Worm (Caenorhabditis elegans) whole organism, L1 larva: ENCODE data around the gene spp-22.

Source experiments
- aly-2 ChIP-seq: fragments of 150-350 bp; optimal IDR thresholded peaks from 2 replicates; lab custom pipeline; 2014; ENCODE audit warnings: missing biosample characterization, missing genetic modification characterization
- egl-13 ChIP-seq: sonication (generic microtip); optimal IDR thresholded peaks from 2 replicates; lab custom pipeline; 2016; ENCODE audit warnings: missing genotype, missing genetic modification reagents, missing genetic modification characterization, missing compliant biosample characterization
- egl-27 ChIP-seq, 2 experiments: fragments of 150-350 bp in 1 of 2; sonication (generic microtip); optimal IDR thresholded peaks; 3 replicates each; lab custom pipeline; 2017 to 2018; ENCODE audit warnings: missing biosample characterization in 2 of 2, missing genetic modification characterization in 2 of 2, missing genetic modification reagents in 2 of 2
- mab-9 ChIP-seq: fragments of 200-800 bp; sonication (Bioruptor generic); IDR thresholded peaks from 2 replicates; pipeline ENCODE4 v1.3.6; 2022; ENCODE audit warnings: missing genetic modification reagents, missing genetic modification characterization, missing compliant biosample characterization
- nhr-19 ChIP-seq: fragments of 200-800 bp; sonication (Bioruptor generic); conservative IDR thresholded peaks from 2 replicates; pipeline ENCODE4 v1.3.6; 2022; ENCODE audit warnings: missing genetic modification characterization, missing compliant biosample characterization
- nhr-28 ChIP-seq: fragments of 150-350 bp; optimal IDR thresholded peaks from 2 replicates; lab custom pipeline; 2014; ENCODE audit warnings: missing biosample characterization, missing genetic modification characterization
- nhr-76 ChIP-seq: sonication (generic microtip); optimal IDR thresholded peaks from 2 replicates; lab custom pipeline; 2017; ENCODE audit warnings: missing biosample characterization, missing genetic modification characterization
- tbx-2 ChIP-seq: sonication (generic microtip); optimal IDR thresholded peaks from 2 replicates; lab custom pipeline; 2016; ENCODE audit warnings: missing genetic modification characterization, missing compliant biosample characterization

- TF ChIP-seq egl-27 (tag; optimal IDR thresholded peaks at IDR 0.05; lab: Kevin White, UChicago) = no peak
- TF ChIP-seq aly-2 = no peak
- TF ChIP-seq nhr-19 (GFP tag; lab: Robert Waterston, UW) = no peak
- TF ChIP-seq tbx-2 (tag; lab: Kevin White, UChicago) = no peak
- no peak for TF ChIP-seq nhr-76 (tag; lab: Kevin White, UChicago)
- TF ChIP-seq mab-9 = no peak
- no peak for TF ChIP-seq nhr-28 (tag; lab: Kevin White, UChicago)
- no peak for TF ChIP-seq egl-13 (tag; lab: Kevin White, UChicago)
Observed at ce11 chrX:7238562-7238961, 27.1 kb downstream of the spp-22 start, which contains the start of gene F46H5.3.
